Worm (Caenorhabditis elegans) whole organism, L1 larva: ENCODE measurements around the gene W02B3.7.

Experiments
- C04F5.9 ChIP-seq: sonication (generic microtip); optimal IDR thresholded peaks from 2 replicates; lab custom pipeline; 2016; ENCODE audit warnings: missing genetic modification characterization, missing compliant biosample characterization
- Y116A8C.19 ChIP-seq: sonication (generic microtip); optimal IDR thresholded peaks from 2 replicates; lab custom pipeline; 2016; ENCODE audit warnings: missing compliant biosample characterization, missing genetic modification characterization, borderline replicate concordance
- ama-1 ChIP-seq: fragments of 150-350 bp; optimal IDR thresholded peaks from 2 replicates; lab custom pipeline; 2014
- ceh-82 ChIP-seq, 3 experiments: fragments of 150-350 bp in 1 of 3; sonication (generic microtip) in 2 of 3; optimal IDR thresholded peaks; 2 replicates each; lab custom pipeline; 2014 to 2017; ENCODE audit warnings: missing biosample characterization in 3 of 3, missing genetic modification characterization in 3 of 3
- lsy-2 ChIP-seq, 2 experiments: fragments of 150-350 bp; optimal IDR thresholded peaks; 2 replicates each; lab custom pipeline; 2014; ENCODE audit warnings: missing biosample characterization in 2 of 2, missing genetic modification characterization in 2 of 2
- nhr-11 ChIP-seq: fragments of 150-350 bp; optimal IDR thresholded peaks from 2 replicates; lab custom pipeline; 2014; ENCODE audit warnings: missing biosample characterization, missing genetic modification characterization
- nhr-77 ChIP-seq: fragments of 150-350 bp; optimal IDR thresholded peaks from 2 replicates; lab custom pipeline; 2014; ENCODE audit warnings: missing biosample characterization, missing genetic modification characterization
- rnt-1 ChIP-seq: sonication (generic microtip); optimal IDR thresholded peaks from 2 replicates; lab custom pipeline; 2016; ENCODE audit warnings: mild to moderate bottlenecking, missing genetic modification characterization, moderate library complexity, missing compliant biosample characterization
- unc-62 ChIP-seq: fragments of 150-350 bp; optimal IDR thresholded peaks from 2 replicates; lab custom pipeline; 2014; ENCODE audit warnings: missing biosample characterization, missing genetic modification reagents, missing genetic modification characterization
- ztf-4 ChIP-seq: fragments of 150-350 bp; optimal IDR thresholded peaks from 2 replicates; lab custom pipeline; 2014; ENCODE audit warnings: missing biosample characterization, missing genetic modification characterization

ce11 chrIII:675822-676221 lies 16.0 kb downstream of the W02B3.7 start, which contains the start of gene grk-2:
- TF ChIP-seq ceh-82 (tag; optimal IDR thresholded peaks at IDR 0.05; lab: Kevin White, UChicago), result no peak
- TF ChIP-seq ztf-4 (tag; lab: Kevin White, UChicago), result no peak
- no peak for TF ChIP-seq nhr-11 (tag; lab: Kevin White, UChicago)
- TF ChIP-seq Y116A8C.19 (tag; lab: Kevin White, UChicago), result no peak
- TF ChIP-seq lsy-2 (tag; optimal IDR thresholded peaks at IDR 0.05; lab: Kevin White, UChicago), result no peak
- TF ChIP-seq unc-62, result no peak
- no peak for TF ChIP-seq nhr-77 (tag; lab: Kevin White, UChicago)
- TF ChIP-seq C04F5.9 (tag; lab: Kevin White, UChicago), result no peak
- no peak for TF ChIP-seq ama-1 (lab: Kevin White, UChicago)
- no peak for TF ChIP-seq rnt-1 (tag; lab: Kevin White, UChicago)
